Worm (Caenorhabditis elegans): ENCODE data around the gene Y55B1BL.2.

DNA sequence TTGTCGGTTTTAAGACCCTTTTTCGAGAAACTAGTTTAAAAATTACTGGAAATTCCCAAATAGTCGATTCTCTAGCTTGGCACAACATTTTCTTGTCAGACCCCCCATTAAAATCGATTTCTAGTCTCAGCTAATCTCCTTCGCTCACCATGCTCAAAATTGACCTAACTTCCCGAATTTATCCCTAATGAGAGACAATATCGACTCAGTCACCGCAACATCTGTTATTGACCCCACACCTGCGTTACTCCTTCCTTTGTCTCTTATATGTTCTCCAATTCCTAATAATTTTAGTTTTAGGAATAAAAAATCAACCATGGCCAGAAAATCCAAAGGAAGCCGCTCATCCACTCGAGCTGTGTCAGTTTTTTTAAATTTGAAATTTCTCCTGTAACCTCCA lies 26.5 kb downstream of the Y55B1BL.2 start, which contains the start of gene cec-8:
- TF ChIP-seq snpc-4 (tag; optimal IDR thresholded peaks at IDR 0.05) = no peak
- TF ChIP-seq nhr-76 (tag; optimal IDR thresholded peaks at IDR 0.05) = no peak
- no peak for TF ChIP-seq nhr-11 (tag; optimal IDR thresholded peaks at IDR 0.05)
- no peak for TF ChIP-seq nhr-12 (tag; optimal IDR thresholded peaks at IDR 0.05)
- TF ChIP-seq unc-62 (GFP tag; optimal IDR thresholded peaks at IDR 0.05) = no peak
- no peak for TF ChIP-seq nhr-25 (tag; optimal IDR thresholded peaks at IDR 0.05)
- TF ChIP-seq ama-1 (optimal IDR thresholded peaks at IDR 0.05) = no peak
- no peak for TF ChIP-seq nhr-28 (tag; optimal IDR thresholded peaks at IDR 0.05)
- no peak for TF ChIP-seq unc-39 (tag; optimal IDR thresholded peaks at IDR 0.05)
